Worm (Caenorhabditis elegans) whole organism, late embryonic: ENCODE measurements around the gene K09C6.3.
"Not testable (repeated sequence)": the region's sequence is repeated elsewhere in the genome, so short reads cannot be mapped to it uniquely, and the experiment has no call there.

Source experiments
- C08G9.2 ChIP-seq: sonication (generic microtip); optimal IDR thresholded peaks from 2 replicates; lab custom pipeline; 2016; ENCODE audit warnings: mild to moderate bottlenecking, missing genetic modification characterization, moderate library complexity, missing compliant biosample characterization
- F13H6.1 ChIP-seq: sonication (generic microtip); optimal IDR thresholded peaks from 2 replicates; lab custom pipeline; 2016; ENCODE audit warnings: missing genetic modification characterization, missing compliant biosample characterization
- K09A11.1 ChIP-seq: sonication (generic microtip); optimal IDR thresholded peaks from 2 replicates; lab custom pipeline; 2017; ENCODE audit warnings: antibody characterized with exemption, mild to moderate bottlenecking, missing genetic modification characterization, missing compliant biosample characterization; ENCODE audit not compliant: insufficient read depth
- Y22D7AL.16 ChIP-seq: sonication (generic microtip); optimal IDR thresholded peaks from 2 replicates; lab custom pipeline; 2016; ENCODE audit warnings: missing genetic modification characterization, missing compliant biosample characterization
- ahr-1 ChIP-seq: sonication (generic microtip); optimal IDR thresholded peaks from 2 replicates; lab custom pipeline; 2016; ENCODE audit warnings: missing genetic modification characterization, missing compliant biosample characterization
- ceh-14 ChIP-seq: sonication (generic microtip); optimal IDR thresholded peaks from 2 replicates; lab custom pipeline; 2016; ENCODE audit warnings: missing genotype, missing genetic modification characterization, missing compliant biosample characterization
- ceh-19 ChIP-seq: fragments of 200-800 bp; sonication (Bioruptor generic); optimal IDR thresholded peaks from 2 replicates; lab custom pipeline; 2018; ENCODE audit warnings: mild to moderate bottlenecking, missing genetic modification characterization, missing compliant biosample characterization
- ceh-22 ChIP-seq: sonication (generic microtip); optimal IDR thresholded peaks from 2 replicates; lab custom pipeline; 2017; ENCODE audit warnings: missing biosample characterization, missing genetic modification characterization
- ceh-30 ChIP-seq: fragments of 150-350 bp; optimal IDR thresholded peaks from 2 replicates; lab custom pipeline; 2014; ENCODE audit warnings: missing biosample characterization, missing genetic modification characterization
- ceh-31 ChIP-seq: sonication (generic microtip); optimal IDR thresholded peaks from 2 replicates; lab custom pipeline; 2016; ENCODE audit warnings: missing genetic modification characterization, missing compliant biosample characterization
- ceh-6 ChIP-seq: fragments of 200-800 bp; sonication (Bioruptor generic); optimal IDR thresholded peaks from 2 replicates; lab custom pipeline; 2018; ENCODE audit warnings: mild to moderate bottlenecking, missing genetic modification characterization, missing compliant biosample characterization
- ets-4 ChIP-seq: sonication (generic microtip); optimal IDR thresholded peaks from 2 replicates; lab custom pipeline; 2016; ENCODE audit warnings: missing genetic modification characterization, missing compliant biosample characterization
- fax-1 ChIP-seq: sonication (generic microtip); optimal IDR thresholded peaks from 2 replicates; lab custom pipeline; 2016; ENCODE audit warnings: missing genotype, missing genetic modification characterization, missing compliant biosample characterization
- fkh-10 ChIP-seq: fragments of 150-350 bp; optimal IDR thresholded peaks from 2 replicates; lab custom pipeline; 2014; ENCODE audit warnings: missing biosample characterization, missing genetic modification reagents, missing genetic modification characterization
- fkh-6 ChIP-seq: sonication (generic microtip); optimal IDR thresholded peaks from 2 replicates; lab custom pipeline; 2016; ENCODE audit warnings: missing genetic modification characterization, missing compliant biosample characterization
- hlh-13 ChIP-seq: fragments of 200-800 bp; sonication (Bioruptor generic); optimal IDR thresholded peaks from 2 replicates; lab custom pipeline; 2018; ENCODE audit warnings: mild to moderate bottlenecking, missing genetic modification characterization, missing compliant biosample characterization
- hlh-30 ChIP-seq: sonication (generic microtip); optimal IDR thresholded peaks from 2 replicates; lab custom pipeline; 2017; ENCODE audit warnings: antibody characterized with exemption, missing genetic modification characterization, missing compliant biosample characterization; ENCODE audit not compliant: insufficient read depth
- hlh-6 ChIP-seq: sonication (generic microtip); optimal IDR thresholded peaks from 2 replicates; lab custom pipeline; 2016; ENCODE audit warnings: missing genotype, missing genetic modification characterization, missing compliant biosample characterization
- lim-6 ChIP-seq: sonication (generic microtip); optimal IDR thresholded peaks from 2 replicates; lab custom pipeline; 2016; ENCODE audit warnings: missing genetic modification characterization, missing compliant biosample characterization
- mec-3 ChIP-seq: sonication (generic microtip); optimal IDR thresholded peaks from 2 replicates; lab custom pipeline; 2016; ENCODE audit warnings: borderline replicate concordance, missing genetic modification characterization, missing compliant biosample characterization
- nfya-1 ChIP-seq: sonication (generic microtip); optimal IDR thresholded peaks from 2 replicates; lab custom pipeline; 2017; ENCODE audit warnings: missing genetic modification characterization, mild to moderate bottlenecking, missing compliant biosample characterization, antibody characterized with exemption, moderate library complexity
- nhr-232 ChIP-seq: sonication (generic microtip); optimal IDR thresholded peaks from 2 replicates; lab custom pipeline; 2016; ENCODE audit warnings: missing genetic modification characterization, missing compliant biosample characterization
- npax-4 ChIP-seq: sonication (generic microtip); optimal IDR thresholded peaks from 2 replicates; lab custom pipeline; 2016; ENCODE audit warnings: missing genetic modification characterization, missing compliant biosample characterization
- odd-2 ChIP-seq: sonication (generic microtip); optimal IDR thresholded peaks from 2 replicates; lab custom pipeline; 2017; ENCODE audit warnings: antibody characterized with exemption, mild to moderate bottlenecking, missing genetic modification characterization, missing compliant biosample characterization
- pag-3 ChIP-seq: sonication (generic microtip); optimal IDR thresholded peaks from 2 replicates; lab custom pipeline; 2016; ENCODE audit warnings: missing compliant biosample characterization, missing genetic modification characterization, borderline replicate concordance
- pat-9 ChIP-seq: fragments of 200-800 bp; sonication (Bioruptor generic); optimal IDR thresholded peaks from 2 replicates; lab custom pipeline; 2018; ENCODE audit warnings: mild to moderate bottlenecking, missing genetic modification characterization, moderate library complexity, missing compliant biosample characterization
- pax-1 ChIP-seq: fragments of 150-350 bp; optimal IDR thresholded peaks from 2 replicates; lab custom pipeline; 2014; ENCODE audit warnings: missing biosample characterization, missing genetic modification characterization
- pha-2 ChIP-seq: sonication (generic microtip); optimal IDR thresholded peaks from 2 replicates; lab custom pipeline; 2017; ENCODE audit warnings: mild to moderate bottlenecking, missing genetic modification characterization, missing compliant biosample characterization
- pha-4 ChIP-seq: fragments of 150-350 bp; optimal IDR thresholded peaks from 2 replicates; lab custom pipeline; 2018; ENCODE audit warnings: missing biosample characterization, missing genetic modification reagents, missing genetic modification characterization
- pros-1 ChIP-seq: fragments of 150-350 bp; optimal IDR thresholded peaks from 2 replicates; lab custom pipeline; 2014; ENCODE audit warnings: missing biosample characterization, missing genetic modification reagents, missing genetic modification characterization
- ref-2 ChIP-seq: sonication (generic microtip); optimal IDR thresholded peaks from 2 replicates; lab custom pipeline; 2016; ENCODE audit warnings: missing genetic modification characterization, missing compliant biosample characterization
- rnt-1 ChIP-seq: sonication (generic microtip); optimal IDR thresholded peaks from 2 replicates; lab custom pipeline; 2016; ENCODE audit warnings: missing genetic modification characterization, missing compliant biosample characterization
- sdc-2 ChIP-seq: sonication (generic microtip); optimal IDR thresholded peaks from 2 replicates; lab custom pipeline; 2016; ENCODE audit warnings: missing genotype, missing genetic modification characterization, missing compliant biosample characterization
- sox-2 ChIP-seq: fragments of 200-800 bp; sonication (Bioruptor generic); IDR thresholded peaks from 2 replicates; pipeline ENCODE4 v1.3.6; 2022; ENCODE audit warnings: missing genetic modification reagents, missing genetic modification characterization, missing compliant biosample characterization
- sox-4 ChIP-seq: sonication (generic microtip); optimal IDR thresholded peaks from 2 replicates; lab custom pipeline; 2017; ENCODE audit warnings: mild to moderate bottlenecking, missing genetic modification characterization, inconsistent platforms, missing compliant biosample characterization
- syd-9 ChIP-seq: sonication (generic microtip); optimal IDR thresholded peaks from 2 replicates; lab custom pipeline; 2016; ENCODE audit warnings: mild to moderate bottlenecking, missing genetic modification characterization, moderate library complexity, missing compliant biosample characterization
- tbx-7 ChIP-seq: sonication (generic microtip); optimal IDR thresholded peaks from 2 replicates; lab custom pipeline; 2016; ENCODE audit warnings: missing genotype, missing genetic modification characterization, missing compliant biosample characterization
- ttx-3 ChIP-seq: sonication (generic microtip); optimal IDR thresholded peaks from 2 replicates; lab custom pipeline; 2016; ENCODE audit warnings: missing genetic modification reagents, missing genetic modification characterization, missing compliant biosample characterization
- unc-3 ChIP-seq, 2 experiments: fragments of 200-800 bp in 1 of 2; sonication (Bioruptor generic) in 1 of 2; sonication (generic microtip) in 1 of 2; conservative IDR thresholded peaks in 1 of 2; optimal IDR thresholded peaks in 1 of 2; 2 replicates each; pipeline versions ENCODE4 v1.3.6 to Lab custom; 2016 to 2022; ENCODE audit warnings: missing compliant biosample characterization in 2 of 2, missing genetic modification characterization in 2 of 2, missing genetic modification reagents in 1 of 2
- unc-42 ChIP-seq: sonication (generic microtip); optimal IDR thresholded peaks from 2 replicates; lab custom pipeline; 2016; ENCODE audit warnings: missing genotype, missing genetic modification characterization, missing compliant biosample characterization
- unc-55 ChIP-seq: sonication (generic microtip); optimal IDR thresholded peaks from 2 replicates; lab custom pipeline; 2017; ENCODE audit warnings: missing biosample characterization, missing genetic modification reagents, missing genetic modification characterization

Gene K09C6.3

DNA sequence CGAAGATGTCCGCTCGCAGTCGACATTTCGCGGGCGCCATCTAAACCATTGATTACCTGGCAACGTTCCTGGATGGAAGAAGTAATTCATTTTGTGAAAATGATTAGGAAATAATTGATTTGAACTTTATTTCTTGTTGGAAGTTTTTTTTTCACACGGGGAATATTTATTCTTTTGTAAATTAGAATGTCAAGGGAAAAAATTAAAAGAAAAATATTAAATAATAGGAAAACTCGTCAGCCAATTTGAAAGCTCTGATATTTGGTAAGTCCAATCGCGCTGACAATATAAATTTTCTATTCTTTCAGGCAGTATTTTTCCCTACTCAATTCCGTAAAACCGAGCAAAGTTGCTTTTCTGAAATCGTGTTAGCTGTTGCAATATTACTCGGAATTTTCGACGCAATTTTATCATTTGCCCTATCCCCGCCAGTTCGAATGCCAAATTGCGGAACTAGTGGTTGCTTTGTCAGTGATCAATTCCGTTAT is 13.3 kb upstream of the K09C6.3 start, which contains the start of the genes K09C6.7 and K09C6.10:
Gene K09C6.7, minus strand, starts transcription at position 101 of the 488 bp plus-strand sequence.
Gene K09C6.10, plus strand, starts transcription at position 438 of the 488 bp plus-strand sequence.
- not testable (repeated sequence) for TF ChIP-seq hlh-30 (tag; lab: Kevin White, UChicago); C08G9.2; fax-1 (tag; lab: Kevin White, UChicago)

DNA sequence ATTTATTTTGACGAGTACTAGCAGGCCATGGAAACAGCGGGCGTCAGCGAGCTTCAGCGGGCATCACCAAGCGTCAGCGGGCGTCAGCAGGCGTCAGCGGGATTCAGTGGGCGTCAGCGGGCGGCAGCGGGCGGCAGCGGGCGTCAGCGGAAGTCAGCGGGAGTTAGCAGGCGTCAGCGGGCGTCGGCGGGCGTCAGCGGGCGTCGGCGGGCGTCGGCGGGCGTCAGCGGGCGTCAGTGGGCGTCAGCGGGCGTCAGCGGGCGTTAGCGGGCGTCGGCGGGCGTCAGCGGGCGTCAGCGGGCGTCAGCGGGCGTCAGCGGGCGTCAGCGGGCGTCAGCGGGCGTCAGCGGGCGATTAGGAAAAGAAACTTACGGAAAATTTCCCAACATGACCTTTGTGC is 9.7 kb upstream of the K09C6.3 start:
- TF ChIP-seq unc-42 (tag; lab: Kevin White, UChicago) (no peak), ceh-22 (no peak), nhr-232 (no peak), hlh-6 (no peak), nfya-1 (tag; lab: Kevin White, UChicago) (no peak)

DNA sequence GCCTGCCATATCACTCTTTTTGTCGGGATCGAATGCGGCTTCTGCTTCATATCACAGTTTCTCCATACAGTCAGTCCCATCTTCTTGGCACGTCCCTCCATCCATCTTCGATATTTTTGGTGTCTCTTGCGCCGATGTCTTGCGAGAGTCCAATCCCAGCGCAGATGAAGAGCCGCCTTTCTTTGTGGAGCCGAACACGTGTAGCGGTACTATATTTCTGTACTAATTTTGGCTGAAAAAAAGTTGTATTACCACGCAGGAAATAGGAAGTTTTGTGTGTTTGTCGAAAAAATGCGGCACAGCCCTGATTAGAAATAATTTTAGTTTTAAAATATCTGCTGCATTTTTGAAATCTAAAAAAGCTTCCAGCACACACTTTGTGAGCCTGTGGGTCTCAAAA is 9.2 kb upstream of the K09C6.3 start, which contains the start of gene K09C6.8:
Gene K09C6.8, minus strand, starts transcription at position 101 of the 400 bp plus-strand sequence.
- not testable (repeated sequence) for TF ChIP-seq ceh-19 (GFP tag; lab: Kevin White, UChicago); tbx-7 (tag; lab: Kevin White, UChicago); mec-3

DNA sequence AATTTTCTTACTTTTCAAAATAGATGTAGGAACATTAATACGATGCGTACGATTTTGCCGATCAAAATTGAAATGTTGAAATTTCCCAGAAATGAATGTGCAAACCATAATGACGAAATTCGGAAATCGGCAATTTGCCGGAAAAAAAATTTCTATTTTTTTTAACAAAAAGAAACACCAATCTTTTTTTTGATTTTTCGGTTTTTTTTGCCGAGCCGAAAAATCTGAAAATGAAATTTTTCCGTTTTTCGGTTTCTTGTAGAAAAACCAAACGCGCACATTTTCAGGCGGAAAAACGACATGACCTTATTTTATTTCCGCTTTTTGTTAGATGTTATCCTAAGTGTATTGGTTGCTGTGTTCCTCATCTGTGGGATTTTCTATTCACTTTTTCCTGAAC is 4.8 kb upstream of the K09C6.3 start, which contains the start of gene srbc-13:
Gene srbc-13, plus strand, starts transcription at position 301 of the 400 bp plus-strand sequence.
- TF ChIP-seq fax-1 (tag; lab: Kevin White, UChicago) (no peak), pha-2 (tag; lab: Kevin White, UChicago) (no peak), unc-55 (GFP tag; lab: Kevin White, UChicago) (no peak), ahr-1 (no peak), ttx-3 (tag; lab: Kevin White, UChicago) (no peak), ceh-31 (no peak), Y22D7AL.16 (no peak), F13H6.1 (tag; lab: Kevin White, UChicago) (no peak), pag-3 (tag; lab: Kevin White, UChicago) (no peak), pax-1 (tag; lab: Kevin White, UChicago) (no peak), pros-1 (tag; lab: Kevin White, UChicago) (no peak), sox-4 (no peak), mec-3 (no peak)

DNA sequence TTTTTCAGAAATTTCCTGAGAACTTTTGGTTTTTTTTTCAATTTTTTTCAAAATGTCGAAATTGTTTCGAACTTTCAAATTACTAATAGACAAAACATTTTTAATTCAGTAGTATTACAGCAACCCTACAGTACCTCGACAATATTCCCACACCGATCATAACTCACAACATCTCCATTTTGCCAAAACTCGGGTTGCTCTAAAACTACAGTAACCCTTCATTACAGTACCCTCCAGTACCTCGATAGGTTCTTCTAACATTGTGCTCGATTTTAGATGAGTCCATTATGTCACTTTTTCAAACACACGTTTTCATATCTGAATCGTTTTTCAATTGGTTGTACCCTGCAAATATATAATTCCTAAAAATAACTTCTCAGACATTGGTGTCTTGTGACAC is 3.2 kb upstream of the K09C6.3 start:
- TF ChIP-seq Y22D7AL.16 (no peak), sox-2 (GFP tag; lab: Robert Waterston, UW) (no peak), npax-4 (no peak), ceh-6 (no peak), hlh-13 (GFP tag; lab: Kevin White, UChicago) (no peak), ceh-31 (no peak), K09A11.1 (no peak), pax-1 (tag; lab: Kevin White, UChicago) (no peak), ahr-1 (no peak), pat-9 (tag; lab: Kevin White, UChicago) (no peak), lim-6 (tag; lab: Kevin White, UChicago) (no peak), sox-4 (no peak), rnt-1 (no peak), ceh-22 (no peak)

DNA sequence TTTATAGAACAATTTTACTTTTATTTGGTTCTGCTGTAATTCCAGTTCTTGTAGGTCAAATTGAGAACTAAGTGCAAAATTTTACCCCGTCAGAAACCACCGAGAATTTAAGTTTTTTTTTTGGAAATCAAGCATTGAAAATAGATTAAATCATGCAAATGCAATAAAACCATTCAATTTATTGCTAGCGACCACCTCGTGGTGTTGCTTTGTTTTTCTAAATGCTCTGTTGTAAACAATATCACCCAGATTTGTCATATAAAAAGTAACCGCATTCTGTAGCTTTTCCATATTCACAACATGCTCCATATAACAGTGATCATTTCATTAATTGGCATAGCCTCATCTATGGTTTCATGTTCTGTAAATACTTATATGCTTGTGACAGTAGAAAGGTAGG is 2.8 kb upstream of the K09C6.3 start, which contains the start of gene srbc-12:
Gene srbc-12, plus strand, starts transcription at position 301 of the 400 bp plus-strand sequence.
- TF ChIP-seq pax-1 (tag; lab: Kevin White, UChicago): no peak
- TF ChIP-seq unc-3 (GFP tag; conservative IDR thresholded peaks at IDR 0.05; lab: Robert Waterston, UW): no peak
- no peak for TF ChIP-seq unc-3 (tag; optimal IDR thresholded peaks at IDR 0.05; lab: Kevin White, UChicago)
- no peak for TF ChIP-seq ahr-1
- no peak for TF ChIP-seq ceh-14 (tag; lab: Kevin White, UChicago)
- no peak for TF ChIP-seq C08G9.2
- no peak for TF ChIP-seq pat-9 (tag; lab: Kevin White, UChicago)
- TF ChIP-seq fkh-6 (tag; lab: Kevin White, UChicago): no peak
- TF ChIP-seq ref-2 (tag; lab: Kevin White, UChicago): no peak
- no peak for TF ChIP-seq pha-4 (tag; lab: Kevin White, UChicago)
- TF ChIP-seq tbx-7 (tag; lab: Kevin White, UChicago): no peak
- no peak for TF ChIP-seq ceh-30 (tag; lab: Kevin White, UChicago)
- TF ChIP-seq fkh-10 (GFP tag; lab: Kevin White, UChicago): no peak
- TF ChIP-seq sdc-2: no peak
- no peak for TF ChIP-seq fax-1 (tag; lab: Kevin White, UChicago)
- no peak for TF ChIP-seq syd-9 (tag; lab: Kevin White, UChicago)
- TF ChIP-seq ets-4 (tag; lab: Kevin White, UChicago): no peak
- TF ChIP-seq pag-3 (tag; lab: Kevin White, UChicago): no peak
- no peak for TF ChIP-seq odd-2 (tag; lab: Kevin White, UChicago)
- TF ChIP-seq, all 69 proteins: peak for 0
